Worm (Caenorhabditis elegans): ENCODE data around the gene F41F3.8.

- TF ChIP-seq nhr-76 (tag; optimal IDR thresholded peaks at IDR 0.05) (no peak), R02D3.7 (tag; optimal IDR thresholded peaks at IDR 0.05) (no peak), jun-1 (tag; optimal IDR thresholded peaks at IDR 0.05) (no peak), nhr-28 (tag; optimal IDR thresholded peaks at IDR 0.05) (no peak), aly-2 (tag; optimal IDR thresholded peaks at IDR 0.05) (no peak), pha-4 (tag; optimal IDR thresholded peaks at IDR 0.05) (no peak), unc-62 (GFP tag; optimal IDR thresholded peaks at IDR 0.05) (no peak)
Observed at ce11 chrV:4653093-4653492, 4.5 kb downstream of the F41F3.8 start.
